Fruit fly (Drosophila melanogaster): ENCODE measurements around the gene CG9213.

Gene CG9213

dm6 chrX:15575557-15575956, 1.2 kb upstream of the CG9213 start, which contains the start of gene CG42299 (continued):
- TF ChIP-seq CG15514 (GFP tag; optimal IDR thresholded peaks at IDR 0.05): no peak
- no peak for TF ChIP-seq cwo (GFP tag; optimal IDR thresholded peaks at IDR 0.05)
- no peak for TF ChIP-seq CG3838 (GFP tag; optimal IDR thresholded peaks at IDR 0.05)
- peak; percentile 77; the same call in 2 of the 3 replicates for TF ChIP-seq Opbp (GFP tag; IDR thresholded peaks at IDR 0.05; ENCODE audit: partially characterized antibody)
- TF ChIP-seq CG9876 (GFP tag; optimal IDR thresholded peaks at IDR 0.05): no peak
- TF ChIP-seq PHDP (tag; optimal IDR thresholded peaks at IDR 0.05): no peak
- TF ChIP-seq CG2678 (tag; optimal IDR thresholded peaks at IDR 0.05): no peak
- no peak for TF ChIP-seq zf30C (GFP tag; optimal IDR thresholded peaks at IDR 0.05)
- TF ChIP-seq Gug (GFP tag; IDR thresholded peaks at IDR 0.05): no peak
- TF ChIP-seq phol (tag; optimal IDR thresholded peaks at IDR 0.05): no peak
- TF ChIP-seq Six4 (GFP tag; optimal IDR thresholded peaks at IDR 0.05): no peak
- TF ChIP-seq ham (GFP tag; IDR thresholded peaks at IDR 0.05): no peak
- no peak for TF ChIP-seq lov (optimal IDR thresholded peaks at IDR 0.05)
- no peak for TF ChIP-seq lov (GFP tag; IDR thresholded peaks at IDR 0.05)
- TF ChIP-seq zen2 (GFP tag; IDR thresholded peaks at IDR 0.05; ENCODE audit: partially characterized antibody): 0 out of 3 replicates have a peak, but pooled peaks have one; percentile 7
- TF ChIP-seq ac (GFP tag; optimal IDR thresholded peaks at IDR 0.05): no peak
- peak; percentile 43 for TF ChIP-seq Myb (GFP tag; optimal IDR thresholded peaks at IDR 0.05)
- peak; percentile 66; the same call in 2 of the 3 replicates for TF ChIP-seq hb (GFP tag; IDR thresholded peaks at IDR 0.05; ENCODE audit: partially characterized antibody)
- no peak for TF ChIP-seq CG31365 (tag; optimal IDR thresholded peaks at IDR 0.05)
- peak; percentile 76 for TF ChIP-seq CG7963 (GFP tag; IDR thresholded peaks at IDR 0.05; ENCODE audit: partially characterized antibody)
- no peak for TF ChIP-seq bowl (GFP tag; IDR thresholded peaks at IDR 0.05)
- peak; percentile 76 for TF ChIP-seq HLH4C (GFP tag; IDR thresholded peaks at IDR 0.05; ENCODE audit: partially characterized antibody)
- no peak for TF ChIP-seq CG1529 (GFP tag; optimal IDR thresholded peaks at IDR 0.05)
- TF ChIP-seq sim (GFP tag; IDR thresholded peaks at IDR 0.05): no peak
- TF ChIP-seq CG11696 (GFP tag; IDR thresholded peaks at IDR 0.05): no peak
- TF ChIP-seq chm (GFP tag; IDR thresholded peaks at IDR 0.05): no peak
- TF ChIP-seq CG17612 (GFP tag; IDR thresholded peaks at IDR 0.05): no peak
- no peak for TF ChIP-seq D19B (GFP tag; optimal IDR thresholded peaks at IDR 0.05)
- TF ChIP-seq Scr (GFP tag; IDR thresholded peaks at IDR 0.05; ENCODE audit: partially characterized antibody): peak; percentile 50
- no peak for TF ChIP-seq Ada2b (GFP tag; IDR thresholded peaks at IDR 0.05)
- no peak for TF ChIP-seq CG14710 (tag; optimal IDR thresholded peaks at IDR 0.05)
- TF ChIP-seq CG11560 (tag; IDR thresholded peaks at IDR 0.05): no peak
- no peak for TF ChIP-seq dpn (GFP tag; optimal IDR thresholded peaks at IDR 0.05)
- no peak for TF ChIP-seq YL-1 (GFP tag; optimal IDR thresholded peaks at IDR 0.05)
- no peak for TF ChIP-seq nom (GFP tag; optimal IDR thresholded peaks at IDR 0.05)
- no peak for TF ChIP-seq NK7.1 (GFP tag; optimal IDR thresholded peaks at IDR 0.05)
- no peak for TF ChIP-seq Hr3 (GFP tag; optimal IDR thresholded peaks at IDR 0.05)
- TF ChIP-seq CG7745 (tag; optimal IDR thresholded peaks at IDR 0.05): no peak
- peak; percentile 57; the same call in 1 of the 2 replicates for TF ChIP-seq ato (GFP tag; IDR thresholded peaks at IDR 0.05; ENCODE audit: partially characterized antibody)
- TF ChIP-seq eyg (GFP tag; optimal IDR thresholded peaks at IDR 0.05): no peak
- no peak for TF ChIP-seq shn (GFP tag; optimal IDR thresholded peaks at IDR 0.05)
- no peak for TF ChIP-seq CG11093 (GFP tag; IDR thresholded peaks at IDR 0.05)
- TF ChIP-seq Doc3 (GFP tag; IDR thresholded peaks at IDR 0.05; ENCODE audit: partially characterized antibody): 0 out of 3 replicates have a peak, but pooled peaks have one; percentile 11
- no peak for TF ChIP-seq br (optimal IDR thresholded peaks at IDR 0.05)
- peak; percentile 67 for TF ChIP-seq bbx (GFP tag; IDR thresholded peaks at IDR 0.05; ENCODE audit: partially characterized antibody)
- no peak for TF ChIP-seq CG12104 (GFP tag; optimal IDR thresholded peaks at IDR 0.05)
- TF ChIP-seq inv (GFP tag; IDR thresholded peaks at IDR 0.05; ENCODE audit: partially characterized antibody): peak; percentile 31; the same call in 1 of the 2 replicates
- TF ChIP-seq sima (GFP tag; optimal IDR thresholded peaks at IDR 0.05): no peak
- no peak for TF ChIP-seq HmgZ (tag; optimal IDR thresholded peaks at IDR 0.05)
- TF ChIP-seq CG8290 (GFP tag; optimal IDR thresholded peaks at IDR 0.05): no peak
- no peak for TF ChIP-seq CG8290 (tag; optimal IDR thresholded peaks at IDR 0.05)
